Fruit fly (Drosophila melanogaster) whole organism, prepupa: ENCODE measurements around the gene CG6330.

Source experiments
- CG10631 ChIP-seq: fragments of 200-800 bp; sonication (Bioruptor generic); optimal IDR thresholded peaks from 2 replicates; lab custom pipeline; 2016; ENCODE audit warnings: missing biosample characterization, missing genetic modification characterization
- CG11294 ChIP-seq: fragments of 200-800 bp; sonication (Bioruptor generic); IDR thresholded peaks from 2 replicates; pipeline ENCODE4 v1.3.6; 2022; ENCODE audit warnings: missing biosample characterization, missing genetic modification characterization
- CG11762 ChIP-seq: fragments of 200-800 bp; sonication (Bioruptor generic); optimal IDR thresholded peaks from 3 replicates; lab custom pipeline; 2016; ENCODE audit warnings: missing biosample characterization, missing genetic modification characterization; ENCODE audit not compliant: insufficient read depth
- CG15336 ChIP-seq: fragments of 200-800 bp; sonication (Bioruptor generic); IDR thresholded peaks from 2 replicates; pipeline ENCODE4 v1.3.6; 2022; ENCODE audit warnings: missing biosample characterization, missing genetic modification characterization
- CG16779 ChIP-seq: fragments of 200-800 bp; sonication (Bioruptor generic); optimal IDR thresholded peaks from 3 replicates; lab custom pipeline; 2017; ENCODE audit warnings: missing biosample characterization, mild to moderate bottlenecking, missing genetic modification characterization
- CG3032 ChIP-seq: fragments of 200-800 bp; optimal IDR thresholded peaks from 2 replicates; lab custom pipeline; 2019; ENCODE audit warnings: missing biosample characterization, mild to moderate bottlenecking, missing genetic modification characterization, moderate library complexity
- CG31627 ChIP-seq: fragments of 200-800 bp; sonication (Bioruptor generic); optimal IDR thresholded peaks from 3 replicates; lab custom pipeline; 2016; ENCODE audit warnings: missing biosample characterization, missing genetic modification characterization
- CG32006 ChIP-seq: fragments of 200-800 bp; sonication (Bioruptor generic); optimal IDR thresholded peaks from 3 replicates; lab custom pipeline; 2017; ENCODE audit warnings: missing biosample characterization, mild to moderate bottlenecking, missing genetic modification characterization
- CG34406 ChIP-seq: fragments of 200-800 bp; sonication (Bioruptor generic); optimal IDR thresholded peaks from 3 replicates; lab custom pipeline; 2016; ENCODE audit warnings: missing biosample characterization, missing genetic modification characterization
- CG3919 ChIP-seq: fragments of 200-800 bp; sonication (Bioruptor generic); optimal IDR thresholded peaks from 3 replicates; lab custom pipeline; 2016; ENCODE audit warnings: missing biosample characterization, missing genetic modification characterization
- CG4318 ChIP-seq: fragments of 200-800 bp; sonication (Bioruptor generic); optimal IDR thresholded peaks from 3 replicates; lab custom pipeline; 2017; ENCODE audit warnings: missing biosample characterization, mild to moderate bottlenecking, missing genetic modification characterization
- CG6163 ChIP-seq: fragments of 200-800 bp; sonication (Bioruptor generic); IDR thresholded peaks from 3 replicates; pipeline ENCODE4 v1.3.6; 2022; ENCODE audit warnings: missing biosample characterization, missing genetic modification characterization
- CG6792 ChIP-seq: fragments of 200-800 bp; sonication (Bioruptor generic); optimal IDR thresholded peaks from 3 replicates; lab custom pipeline; 2016; ENCODE audit warnings: missing biosample characterization, missing genetic modification characterization
- CG6854 ChIP-seq: fragments of 200-800 bp; sonication (Bioruptor generic); optimal IDR thresholded peaks from 2 replicates; lab custom pipeline; 2017; ENCODE audit warnings: missing biosample characterization, mild to moderate bottlenecking, missing genetic modification characterization
- CG7368 ChIP-seq: fragments of 200-800 bp; sonication (Bioruptor generic); optimal IDR thresholded peaks from 3 replicates; lab custom pipeline; 2016; ENCODE audit warnings: missing biosample characterization, missing genetic modification characterization
- CG8319 ChIP-seq: fragments of 200-800 bp; sonication (Bioruptor generic); optimal IDR thresholded peaks from 3 replicates; lab custom pipeline; 2016; ENCODE audit warnings: missing biosample characterization, missing genetic modification characterization
- CG9139 ChIP-seq: fragments of 200-800 bp; sonication (Bioruptor generic); optimal IDR thresholded peaks from 3 replicates; lab custom pipeline; 2017; ENCODE audit warnings: missing biosample characterization, mild to moderate bottlenecking, missing genetic modification characterization
- Eip75B ChIP-seq: fragments of 200-800 bp; sonication (Bioruptor generic); optimal IDR thresholded peaks from 3 replicates; lab custom pipeline; 2016; ENCODE audit warnings: missing biosample characterization, missing genetic modification characterization
- Eip78C ChIP-seq: fragments of 200-800 bp; sonication (Bioruptor generic); peaks from one replicate; lab custom pipeline; 2016; ENCODE audit warnings: missing biosample characterization, missing genetic modification characterization
- Eip93F ChIP-seq: fragments of 200-800 bp; sonication (Bioruptor generic); optimal IDR thresholded peaks from 2 replicates; lab custom pipeline; 2016; ENCODE audit warnings: missing biosample characterization, mild to moderate bottlenecking, missing genetic modification characterization
- Ets21C ChIP-seq: fragments of 200-800 bp; sonication (Bioruptor generic); optimal IDR thresholded peaks from 3 replicates; lab custom pipeline; 2016; ENCODE audit warnings: missing biosample characterization, missing genetic modification characterization
- Ets96B ChIP-seq: fragments of 200-800 bp; optimal IDR thresholded peaks from 2 replicates; lab custom pipeline; 2019; ENCODE audit warnings: missing biosample characterization, mild to moderate bottlenecking, missing genetic modification characterization, moderate library complexity
- Gug ChIP-seq: fragments of 200-800 bp; sonication (Bioruptor generic); IDR thresholded peaks from 2 replicates; pipeline ENCODE4 v1.3.6; 2022; ENCODE audit warnings: missing biosample characterization, missing genetic modification characterization
- Hr39 ChIP-seq: fragments of 200-800 bp; sonication (Bioruptor generic); optimal IDR thresholded peaks from 2 replicates; lab custom pipeline; 2016; ENCODE audit warnings: missing biosample characterization, missing genetic modification characterization
- Lpt ChIP-seq: fragments of 200-800 bp; sonication (Bioruptor generic); optimal IDR thresholded peaks from 3 replicates; lab custom pipeline; 2016; ENCODE audit warnings: missing biosample characterization, missing genetic modification characterization
- Met ChIP-seq: fragments of 200-800 bp; sonication (Bioruptor generic); optimal IDR thresholded peaks from 3 replicates; lab custom pipeline; 2016; ENCODE audit warnings: missing biosample characterization, missing genetic modification characterization
- OdsH ChIP-seq: fragments of 200-800 bp; sonication (Bioruptor generic); optimal IDR thresholded peaks from 3 replicates; lab custom pipeline; 2016; ENCODE audit warnings: missing biosample characterization, missing genetic modification characterization
- Sox14 ChIP-seq: fragments of 200-800 bp; sonication (Bioruptor generic); optimal IDR thresholded peaks from 3 replicates; lab custom pipeline; 2016; ENCODE audit warnings: missing biosample characterization, missing genetic modification characterization
- Sox15 ChIP-seq: fragments of 200-800 bp; sonication (Bioruptor generic); optimal IDR thresholded peaks from 3 replicates; lab custom pipeline; 2016; ENCODE audit warnings: missing biosample characterization, missing genetic modification characterization
- achi ChIP-seq: fragments of 200-800 bp; sonication (Bioruptor generic); optimal IDR thresholded peaks from 3 replicates; lab custom pipeline; 2016; ENCODE audit warnings: missing biosample characterization, missing genetic modification characterization
- cyc ChIP-seq: fragments of 200-800 bp; sonication (Bioruptor generic); optimal IDR thresholded peaks from 3 replicates; lab custom pipeline; 2016; ENCODE audit warnings: missing biosample characterization, missing genetic modification characterization
- dsx ChIP-seq: fragments of 200-800 bp; optimal IDR thresholded peaks from 3 replicates; lab custom pipeline; 2019; ENCODE audit warnings: missing biosample characterization, mild to moderate bottlenecking, missing genetic modification characterization, moderate library complexity; ENCODE audit not compliant: poor library complexity, severe bottlenecking
- eg ChIP-seq: fragments of 200-800 bp; sonication (Bioruptor generic); IDR thresholded peaks from 3 replicates; pipeline ENCODE4 v1.3.6; 2022; ENCODE audit warnings: missing biosample characterization, missing genetic modification characterization
- esn ChIP-seq: fragments of 200-800 bp; sonication (Bioruptor generic); optimal IDR thresholded peaks from 2 replicates; lab custom pipeline; 2016; ENCODE audit warnings: missing biosample characterization, mild to moderate bottlenecking, missing genetic modification characterization, moderate library complexity
- fd59A ChIP-seq: fragments of 200-800 bp; sonication (Bioruptor generic); optimal IDR thresholded peaks from 2 replicates; lab custom pipeline; 2017; ENCODE audit warnings: missing biosample characterization, mild to moderate bottlenecking, missing genetic modification characterization, missing genetic modification reagents
- fkh ChIP-seq: fragments of 200-800 bp; sonication (Bioruptor generic); optimal IDR thresholded peaks from 3 replicates; lab custom pipeline; 2017; ENCODE audit warnings: missing biosample characterization, mild to moderate bottlenecking, missing genetic modification characterization, moderate library complexity
- lz ChIP-seq: fragments of 200-800 bp; sonication (Bioruptor generic); optimal IDR thresholded peaks from 3 replicates; lab custom pipeline; 2016; ENCODE audit warnings: missing biosample characterization, missing genetic modification characterization
- net ChIP-seq: fragments of 200-800 bp; sonication (Bioruptor generic); optimal IDR thresholded peaks from 3 replicates; lab custom pipeline; 2016; ENCODE audit warnings: missing biosample characterization, missing genetic modification characterization
- salr ChIP-seq, 2 experiments: fragments of 200-800 bp; sonication (Bioruptor generic); optimal IDR thresholded peaks; 3 replicates each; lab custom pipeline; 2016 to 2018; ENCODE audit warnings: missing biosample characterization in 2 of 2, missing genetic modification characterization in 2 of 2, mild to moderate bottlenecking in 1 of 2
- spab ChIP-seq: fragments of 200-800 bp; sonication (Bioruptor generic); optimal IDR thresholded peaks from 2 replicates; lab custom pipeline; 2017; ENCODE audit warnings: missing biosample characterization, mild to moderate bottlenecking, missing genetic modification characterization, missing genetic modification reagents
- ss ChIP-seq, 2 experiments: fragments of 200-800 bp; sonication (Bioruptor generic); optimal IDR thresholded peaks; 2 replicates in 1 of 2; 3 replicates in 1 of 2; lab custom pipeline; 2017 to 2018; ENCODE audit warnings: mild to moderate bottlenecking in 2 of 2, missing biosample characterization in 2 of 2, missing genetic modification characterization in 2 of 2, moderate library complexity in 1 of 2
- vri ChIP-seq: fragments of 200-800 bp; sonication (Bioruptor generic); optimal IDR thresholded peaks from 3 replicates; lab custom pipeline; 2016; ENCODE audit warnings: missing biosample characterization, mild to moderate bottlenecking, missing genetic modification characterization

The CG6330 gene

DNA sequence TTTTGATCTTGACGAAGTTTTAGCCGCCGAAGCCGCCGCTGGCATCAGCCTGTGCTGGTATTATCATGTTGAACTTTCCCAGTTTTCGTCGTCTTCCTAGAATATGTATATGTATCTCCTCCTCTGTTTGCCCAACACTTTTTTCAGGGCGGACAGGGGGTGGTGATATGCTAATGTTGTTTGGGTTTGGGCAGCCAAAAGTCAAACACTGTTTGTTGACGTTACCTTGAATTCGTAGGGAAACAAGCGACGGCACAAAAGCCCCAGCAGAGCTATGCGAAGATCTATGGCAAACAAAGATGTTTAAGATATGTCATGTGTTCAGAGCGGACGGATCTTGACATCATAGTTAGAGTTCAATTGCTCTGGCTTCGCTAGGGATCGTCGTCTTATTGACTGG is 49.5 kb downstream of the CG6330 start:
- TF ChIP-seq CG10631 (GFP tag; lab: Kevin White, UChicago) (no peak), fkh (GFP tag; lab: Kevin White, UChicago) (peak; percentile 84), ss (GFP tag; optimal IDR thresholded peaks at IDR 0.05; lab: Kevin White, UChicago) (no peak)

DNA sequence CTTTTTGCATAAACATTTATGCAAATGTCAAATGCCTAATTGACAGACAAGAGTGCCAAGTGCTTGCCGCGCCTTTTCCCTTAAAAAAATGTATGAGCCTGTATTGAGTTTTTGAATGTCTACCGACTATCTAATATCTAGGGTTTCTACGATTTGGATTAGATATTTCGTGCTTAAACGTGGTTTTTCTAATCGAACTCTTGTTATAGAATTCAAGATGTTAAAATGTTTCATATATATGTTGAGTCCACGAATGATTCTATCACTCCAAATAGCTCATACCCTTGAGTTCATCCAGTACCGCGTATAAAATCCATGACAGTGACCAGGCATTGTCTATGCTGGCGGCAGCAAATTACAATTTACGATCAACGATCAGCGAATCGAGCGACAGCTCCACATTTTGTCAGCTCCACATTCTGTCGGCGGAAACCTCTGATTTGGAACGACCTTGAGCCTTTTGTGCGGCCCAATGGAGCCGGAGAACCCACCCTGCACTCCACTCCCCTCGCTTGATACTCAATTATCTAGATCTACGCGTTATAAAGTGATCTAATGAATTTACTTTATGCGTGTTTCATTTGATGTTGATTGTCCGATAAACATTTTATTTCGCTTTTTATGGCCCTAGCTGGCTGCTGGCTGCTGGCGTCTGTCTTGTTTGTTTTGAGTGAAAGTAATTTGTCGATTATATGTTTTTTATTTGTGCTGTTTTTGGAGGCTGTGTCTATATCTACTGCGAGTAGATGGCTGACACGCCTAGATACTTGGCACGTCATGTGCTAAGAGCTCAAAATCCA is 51.4 kb downstream of the CG6330 start:
- no peak for TF ChIP-seq Ets96B
- no peak for TF ChIP-seq CG11294 (GFP tag; lab: Robert Waterston, UW)
- peak; percentile 22; the same call in 1 of the 3 replicates for TF ChIP-seq CG6163 (GFP tag; lab: Robert Waterston, UW)
- 0 out of 2 replicates have a peak, but pooled peaks have one; percentile 27 for TF ChIP-seq CG15336
- no peak for TF ChIP-seq CG4318 (GFP tag; lab: Kevin White, UChicago)
- no peak for TF ChIP-seq CG11762
- TF ChIP-seq ss (GFP tag; optimal IDR thresholded peaks at IDR 0.05; lab: Kevin White, UChicago): no peak
- TF ChIP-seq Hr39: no peak
- no peak for TF ChIP-seq CG3032 (tag; lab: Kevin White, UChicago)
- TF ChIP-seq, all 60 proteins: peak for 2

DNA sequence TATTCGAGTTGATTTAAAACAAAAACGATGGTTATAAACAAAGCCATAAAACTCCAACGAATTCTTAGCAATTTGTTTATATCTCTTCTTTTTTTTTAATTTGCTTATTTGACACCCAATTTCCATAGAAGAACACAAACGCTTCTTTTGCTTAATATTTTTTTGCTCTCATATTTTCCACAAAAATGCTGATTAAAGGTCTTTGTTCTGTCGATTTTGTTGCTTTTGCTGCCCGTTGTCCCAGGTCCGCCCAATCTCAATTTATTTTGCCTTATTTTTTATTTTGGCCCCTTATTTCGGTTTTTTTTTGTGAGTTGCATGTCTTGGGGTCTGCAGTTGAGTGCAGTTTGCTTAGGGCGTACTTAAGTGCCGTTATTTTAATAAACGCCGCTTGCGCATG is 52.3 kb downstream of the CG6330 start:
- TF ChIP-seq OdsH (GFP tag; lab: Kevin White, UChicago) (no peak), CG6854 (GFP tag; lab: Kevin White, UChicago) (peak; percentile 60)

DNA sequence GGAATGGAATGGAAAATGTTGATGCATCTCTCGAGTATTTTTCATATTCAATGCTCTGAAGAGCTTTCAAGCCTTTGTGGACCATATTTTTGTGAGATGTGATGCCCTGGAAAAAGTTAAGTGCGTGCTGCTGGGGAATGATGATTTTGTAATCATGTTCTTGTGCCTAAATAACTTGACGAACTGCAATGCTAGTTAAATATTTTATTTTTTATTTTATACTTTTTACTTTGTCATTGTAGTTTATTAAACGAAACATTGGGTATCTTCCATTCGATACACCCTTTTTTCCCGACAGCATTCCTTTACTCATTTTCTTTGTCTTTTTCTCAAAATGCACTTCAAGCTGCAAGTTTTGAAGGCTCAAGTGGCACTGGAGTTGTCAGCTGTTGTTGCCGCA is 58.3 kb downstream of the CG6330 start:
- TF ChIP-seq Met (GFP tag; lab: Kevin White, UChicago) (peak; percentile 22), net (peak; percentile 35), spab (no peak), Hr39 (peak; percentile 38), dsx (GFP tag; lab: Kevin White, UChicago) (no peak), CG3919 (GFP tag; lab: Kevin White, UChicago) (peak; percentile 67), salr (GFP tag; optimal IDR thresholded peaks at IDR 0.05; lab: Kevin White, UChicago) (peak in 1 of 2 experiments; percentile 22), CG16779 (no peak), Sox15 (GFP tag; lab: Kevin White, UChicago) (peak; percentile 29), CG34406 (GFP tag; lab: Kevin White, UChicago) (peak; percentile 60), Ets96B (peak; percentile 27), fd59A (GFP tag; lab: Kevin White, UChicago) (no peak), Gug (GFP tag; lab: Robert Waterston, UW) (peak; percentile 35; the same call in 1 of the 2 replicates), Eip75B (GFP tag; lab: Kevin White, UChicago) (peak; percentile 26), CG4318 (GFP tag; lab: Kevin White, UChicago) (peak; percentile 16), CG11294 (GFP tag; lab: Robert Waterston, UW) (0 out of 2 replicates have a peak, but pooled peaks have one; percentile 20), cyc (GFP tag; lab: Kevin White, UChicago) (peak; percentile 29), achi (GFP tag; lab: Kevin White, UChicago) (peak; percentile 60), CG11762 (peak; percentile 5), CG31627 (GFP tag; lab: Kevin White, UChicago) (peak; percentile 25), Sox14 (peak; percentile 39), Eip93F (GFP tag; lab: Kevin White, UChicago) (no peak), ss (GFP tag; optimal IDR thresholded peaks at IDR 0.05; lab: Kevin White, UChicago) (no peak), CG9139 (GFP tag; lab: Kevin White, UChicago) (no peak), Eip78C (GFP tag; lab: Kevin White, UChicago) (peak; percentile 85), CG7368 (GFP tag; lab: Kevin White, UChicago) (peak; percentile 13), eg (peak; percentile 67), CG32006 (GFP tag; lab: Kevin White, UChicago) (peak; percentile 68), CG6792 (GFP tag; lab: Kevin White, UChicago) (peak; percentile 51), CG8319 (GFP tag; lab: Kevin White, UChicago) (peak; percentile 18), CG6854 (GFP tag; lab: Kevin White, UChicago) (no peak), vri (GFP tag; lab: Kevin White, UChicago) (peak; percentile 14), CG3032 (tag; lab: Kevin White, UChicago) (no peak), Lpt (GFP tag; lab: Kevin White, UChicago) (peak; percentile 28), lz (GFP tag; lab: Kevin White, UChicago) (peak; percentile 31), esn (GFP tag; lab: Kevin White, UChicago) (peak; percentile 52), Ets21C (GFP tag; lab: Kevin White, UChicago) (no peak), CG10631 (GFP tag; lab: Kevin White, UChicago) (peak; percentile 32)
